Worm (Caenorhabditis elegans) whole organism, young adult: ENCODE results near the gene B0495.7.

Source experiments
- Y67H2A.10 ChIP-seq: fragments of 200-800 bp; sonication (Bioruptor generic); conservative IDR thresholded peaks from 2 replicates; pipeline ENCODE4 v1.3.6; 2022; ENCODE audit warnings: missing genetic modification reagents, missing genetic modification characterization, missing compliant biosample characterization
- ama-1 ChIP-seq, 3 experiments: fragments of 150-350 bp in 1 of 3; sonication (generic microtip) in 2 of 3; optimal IDR thresholded peaks; 2 replicates each; lab custom pipeline; 2014 to 2018; ENCODE audit warnings: missing biosample characterization in 2 of 3, missing genetic modification characterization in 2 of 3, missing genetic modification reagents in 2 of 3
- hrde-1 ChIP-seq: sonication (generic microtip); optimal IDR thresholded peaks from 2 replicates; lab custom pipeline; 2016; ENCODE audit warnings: missing genetic modification characterization, mild to moderate bottlenecking, missing compliant biosample characterization, moderate library complexity, missing genotype, missing genetic modification reagents, borderline replicate concordance
- lin-40 ChIP-seq: sonication (generic microtip); optimal IDR thresholded peaks from 2 replicates; lab custom pipeline; 2016; ENCODE audit warnings: missing genetic modification characterization, mild to moderate bottlenecking, missing compliant biosample characterization, missing genotype, missing genetic modification reagents
- nfya-1 ChIP-seq: sonication (generic microtip); optimal IDR thresholded peaks from 2 replicates; lab custom pipeline; 2017; ENCODE audit warnings: antibody characterized with exemption, missing compliant biosample characterization, missing genetic modification characterization, borderline replicate concordance; ENCODE audit not compliant: insufficient read depth
- snpc-4 ChIP-seq, 5 experiments: fragments of 150-350 bp in 1 of 5; sonication (generic microtip) in 4 of 5; optimal IDR thresholded peaks; 2 replicates each; lab custom pipeline; 2014 to 2018; ENCODE audit warnings: missing genetic modification characterization in 5 of 5, missing biosample characterization in 3 of 5, antibody characterized with exemption in 2 of 5, mild to moderate bottlenecking in 2 of 5, missing compliant biosample characterization in 2 of 5, missing genotype in 2 of 5, moderate library complexity in 2 of 5, missing genetic modification reagents in 1 of 5
- unc-62 ChIP-seq: fragments of 150-350 bp; optimal IDR thresholded peaks from 2 replicates; lab custom pipeline; 2014; ENCODE audit warnings: missing biosample characterization, missing genetic modification reagents, missing genetic modification characterization
- xnd-1 ChIP-seq: sonication (generic microtip); optimal IDR thresholded peaks from 2 replicates; lab custom pipeline; 2016; ENCODE audit warnings: missing genotype, missing genetic modification reagents, missing genetic modification characterization, missing compliant biosample characterization
- ztf-25 ChIP-seq: fragments of 200-800 bp; sonication (Bioruptor generic); IDR thresholded peaks from 2 replicates; pipeline ENCODE4 v1.3.6; 2022; ENCODE audit warnings: missing genetic modification reagents, missing genetic modification characterization, missing compliant biosample characterization

DNA sequence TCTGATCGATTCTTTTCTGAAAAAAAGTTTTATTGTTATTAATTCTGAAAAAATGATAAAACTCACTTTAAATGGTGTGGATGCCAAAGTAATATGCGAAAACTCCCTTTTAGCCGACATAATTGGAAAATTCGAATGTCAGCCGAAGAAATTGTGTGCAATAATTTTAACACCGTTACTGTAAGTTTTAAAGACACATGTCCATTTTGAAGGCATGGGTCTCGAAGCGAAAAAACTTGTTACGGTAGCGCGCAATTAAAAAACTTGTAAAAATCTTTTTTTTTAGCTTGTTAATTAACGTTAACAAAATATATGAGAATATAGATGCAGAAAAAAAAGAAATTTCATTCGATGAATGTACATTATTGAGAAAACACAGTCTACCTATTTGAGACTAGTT lies 14.6 kb downstream of the B0495.7 start, which contains the start of gene pid-1:
- TF ChIP-seq nfya-1 (tag; lab: Kevin White, UChicago): no peak
- no peak for TF ChIP-seq ama-1 (optimal IDR thresholded peaks at IDR 0.05; lab: Kevin White, UChicago)
- TF ChIP-seq ama-1 (GFP tag; optimal IDR thresholded peaks at IDR 0.05; lab: Kevin White, UChicago): no peak
- no peak for TF ChIP-seq Y67H2A.10 (GFP tag; lab: Robert Waterston, UW)
- TF ChIP-seq hrde-1 (tag; lab: Kevin White, UChicago): no peak
- TF ChIP-seq xnd-1 (tag; lab: Kevin White, UChicago): peak; percentile 76
- TF ChIP-seq unc-62 (GFP tag; lab: Kevin White, UChicago): no peak
- no peak for TF ChIP-seq ztf-25 (GFP tag; lab: Robert Waterston, UW)
- TF ChIP-seq snpc-4 (GFP tag; optimal IDR thresholded peaks at IDR 0.05; lab: Kevin White, UChicago): no peak
- TF ChIP-seq snpc-4 (tag; optimal IDR thresholded peaks at IDR 0.05; lab: Kevin White, UChicago): no peak
- TF ChIP-seq lin-40 (tag; lab: Kevin White, UChicago): no peak
